Worm (Caenorhabditis elegans): ENCODE results near the gene cah-1.

DNA sequence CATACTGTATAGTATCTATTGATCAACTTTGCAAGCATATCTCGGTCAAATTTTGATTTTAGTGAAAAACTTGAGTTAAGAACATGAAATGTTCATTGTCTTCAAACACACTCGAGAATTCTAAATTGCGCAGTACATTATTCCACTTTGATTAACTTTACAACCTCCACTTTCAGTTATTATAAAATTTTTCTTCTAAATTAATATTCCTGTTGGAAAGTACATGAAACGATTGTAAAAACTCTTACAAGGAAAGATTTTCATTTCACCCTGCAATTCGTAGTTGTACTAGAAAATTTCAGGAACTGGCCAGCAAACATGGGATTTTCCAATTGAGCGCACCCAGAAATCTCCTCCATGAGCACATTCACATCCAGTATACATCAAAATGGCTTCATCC is 40.7 kb downstream of the cah-1 start, which contains the start of gene C45G9.14:
- no peak for TF ChIP-seq him-1 (tag; optimal IDR thresholded peaks at IDR 0.05)
- TF ChIP-seq dao-5 (tag; optimal IDR thresholded peaks at IDR 0.05) = no peak
- TF ChIP-seq W03F9.2 (tag; optimal IDR thresholded peaks at IDR 0.05) = no peak

Measured in whole organism, L4/young adult.